Worm (Caenorhabditis elegans): ENCODE data around the gene math-18.
"Not testable (repeated sequence)": the region's sequence is repeated elsewhere in the genome, so short reads cannot be mapped to it uniquely, and the experiment has no call there.

math-18 gene

ce11 chrII:2152455-2152854, 1.4 kb upstream of the math-18 start:
- TF ChIP-seq ama-1 (optimal IDR thresholded peaks at IDR 0.05) (no peak), ceh-13 (GFP tag; optimal IDR thresholded peaks at IDR 0.05) (no peak), aly-1 (tag; optimal IDR thresholded peaks at IDR 0.05) (no peak), hmg-4 (GFP tag; optimal IDR thresholded peaks at IDR 0.05) (no peak), flt-1 (GFP tag; IDR thresholded peaks at IDR 0.05) (no peak), scrt-1 (GFP tag; IDR thresholded peaks at IDR 0.05) (no peak), ceh-36 (tag; optimal IDR thresholded peaks at IDR 0.05) (no peak), ets-7 (tag; optimal IDR thresholded peaks at IDR 0.05) (no peak), hnd-1 (tag; optimal IDR thresholded peaks at IDR 0.05) (no peak), hmbx-1 (tag; optimal IDR thresholded peaks at IDR 0.05) (no peak), B0310.2 (tag; optimal IDR thresholded peaks at IDR 0.05) (no peak)

ce11 chrII:2163370-2163882, 9.6 kb downstream of the math-18 start, which contains the start of gene C33C12.11:
Gene C33C12.11 (minus strand): TSS chrII:2163832.
- TF ChIP-seq tbx-11 (GFP tag; IDR thresholded peaks at IDR 0.05); tbx-37 (GFP tag; conservative IDR thresholded peaks at IDR 0.05); pes-1 (GFP tag; IDR thresholded peaks at IDR 0.05): not testable (repeated sequence)

ce11 chrII:2166376-2166775, 12.6 kb downstream of the math-18 start, which contains the start of gene C33C12.4:
Gene C33C12.4 (minus strand): TSS chrII:2166476.
- TF ChIP-seq pes-1 (GFP tag; IDR thresholded peaks at IDR 0.05) (no peak), ama-1 (optimal IDR thresholded peaks at IDR 0.05) (no peak), tbx-37 (GFP tag; conservative IDR thresholded peaks at IDR 0.05) (no peak), scrt-1 (GFP tag; IDR thresholded peaks at IDR 0.05) (no peak), aly-1 (tag; optimal IDR thresholded peaks at IDR 0.05) (no peak), tra-4 (tag; optimal IDR thresholded peaks at IDR 0.05) (no peak), ceh-36 (tag; optimal IDR thresholded peaks at IDR 0.05) (no peak), sea-1 (GFP tag; conservative IDR thresholded peaks at IDR 0.05) (no peak), hnd-1 (tag; optimal IDR thresholded peaks at IDR 0.05) (no peak), tbx-11 (GFP tag; IDR thresholded peaks at IDR 0.05) (no peak)

ce11 chrII:2168374-2168773, 14.6 kb downstream of the math-18 start, which contains the start of gene fbxb-38:
Gene fbxb-38 (minus strand): TSS chrII:2168763.
- TF ChIP-seq hmbx-1 (tag; optimal IDR thresholded peaks at IDR 0.05): no peak
- no peak for TF ChIP-seq tbx-37 (GFP tag; conservative IDR thresholded peaks at IDR 0.05)
- no peak for TF ChIP-seq tra-4 (tag; optimal IDR thresholded peaks at IDR 0.05)
- no peak for TF ChIP-seq B0310.2 (tag; optimal IDR thresholded peaks at IDR 0.05)
- no peak for TF ChIP-seq ceh-13 (GFP tag; optimal IDR thresholded peaks at IDR 0.05)
- no peak for TF ChIP-seq flt-1 (GFP tag; IDR thresholded peaks at IDR 0.05)

- TF ChIP-seq ceh-36 (tag; optimal IDR thresholded peaks at IDR 0.05) (no peak), hmbx-1 (tag; optimal IDR thresholded peaks at IDR 0.05) (no peak)
These were observed 16.3 kb downstream of the math-18 start, which contains the start of gene C33C12.12 for ce11 chrII:2170085-2170484. Gene C33C12.12 (minus strand): TSS chrII:2170185.

ce11 chrII:2175367-2175766, 21.6 kb downstream of the math-18 start, which contains the start of gene C33C12.7:
Gene C33C12.7 (minus strand): TSS chrII:2175467.
- TF ChIP-seq F13C5.2 (tag; optimal IDR thresholded peaks at IDR 0.05) (no peak), tbx-37 (GFP tag; conservative IDR thresholded peaks at IDR 0.05) (no peak), tra-4 (tag; optimal IDR thresholded peaks at IDR 0.05) (no peak), pes-1 (GFP tag; IDR thresholded peaks at IDR 0.05) (no peak), ets-7 (tag; optimal IDR thresholded peaks at IDR 0.05) (no peak)

ce11 chrII:2176688-2177087, 22.9 kb downstream of the math-18 start, which contains the start of gene gba-1:
Gene gba-1 (plus strand): TSS chrII:2176741.
- TF ChIP-seq tra-4 (tag; optimal IDR thresholded peaks at IDR 0.05) (no peak), ceh-36 (tag; optimal IDR thresholded peaks at IDR 0.05) (no peak), sea-1 (GFP tag; conservative IDR thresholded peaks at IDR 0.05) (no peak), F13C5.2 (tag; optimal IDR thresholded peaks at IDR 0.05) (no peak), ceh-13 (GFP tag; optimal IDR thresholded peaks at IDR 0.05) (no peak), aly-1 (tag; optimal IDR thresholded peaks at IDR 0.05) (no peak), tbx-37 (GFP tag; conservative IDR thresholded peaks at IDR 0.05) (no peak), ama-1 (optimal IDR thresholded peaks at IDR 0.05) (no peak), hnd-1 (tag; optimal IDR thresholded peaks at IDR 0.05) (no peak), pes-1 (GFP tag; IDR thresholded peaks at IDR 0.05) (no peak)

ce11 chrII:2177735-2178134, 23.9 kb downstream of the math-18 start:
- no peak for TF ChIP-seq ets-7 (tag; optimal IDR thresholded peaks at IDR 0.05)
- TF ChIP-seq ceh-13 (GFP tag; optimal IDR thresholded peaks at IDR 0.05): no peak
- no peak for TF ChIP-seq tbx-11 (GFP tag; IDR thresholded peaks at IDR 0.05)
- TF ChIP-seq B0310.2 (tag; optimal IDR thresholded peaks at IDR 0.05): no peak
- TF ChIP-seq hmbx-1 (tag; optimal IDR thresholded peaks at IDR 0.05): no peak
- TF ChIP-seq tra-4 (tag; optimal IDR thresholded peaks at IDR 0.05): no peak
- TF ChIP-seq ceh-36 (tag; optimal IDR thresholded peaks at IDR 0.05): no peak
- TF ChIP-seq pes-1 (GFP tag; IDR thresholded peaks at IDR 0.05): no peak
- no peak for TF ChIP-seq tbx-37 (GFP tag; conservative IDR thresholded peaks at IDR 0.05)
- no peak for TF ChIP-seq F13C5.2 (tag; optimal IDR thresholded peaks at IDR 0.05)
- no peak for TF ChIP-seq hmg-4 (GFP tag; optimal IDR thresholded peaks at IDR 0.05)
- no peak for TF ChIP-seq sea-1 (GFP tag; conservative IDR thresholded peaks at IDR 0.05)
- no peak for TF ChIP-seq flt-1 (GFP tag; IDR thresholded peaks at IDR 0.05)
- TF ChIP-seq scrt-1 (GFP tag; IDR thresholded peaks at IDR 0.05): no peak
- TF ChIP-seq aly-1 (tag; optimal IDR thresholded peaks at IDR 0.05): no peak
- no peak for TF ChIP-seq hnd-1 (tag; optimal IDR thresholded peaks at IDR 0.05)
- no peak for TF ChIP-seq ama-1 (optimal IDR thresholded peaks at IDR 0.05)
